Worm (Caenorhabditis elegans) whole organism, young adult: ENCODE results near the gene clec-85.
A peak's percentile ranks its signal among the peaks of the same experiment; 100 is the strongest.
"Not testable (repeated sequence)": the region's sequence is repeated elsewhere in the genome, so short reads cannot be mapped to it uniquely, and the experiment has no call there.

Experiments used
- B0035.1 ChIP-seq: sonication (generic microtip); optimal IDR thresholded peaks from 2 replicates; lab custom pipeline; 2016; ENCODE audit warnings: missing genetic modification characterization, mild to moderate bottlenecking, missing compliant biosample characterization, missing genotype, missing genetic modification reagents
- B0336.3 ChIP-seq: fragments of 200-800 bp; sonication (Bioruptor generic); IDR thresholded peaks from 2 replicates; pipeline ENCODE4 v1.3.6; 2022; ENCODE audit warnings: missing genetic modification characterization, missing compliant biosample characterization
- C06A6.2 ChIP-seq: fragments of 200-800 bp; sonication (Bioruptor generic); conservative IDR thresholded peaks from 2 replicates; pipeline ENCODE4 v1.3.6; 2022; ENCODE audit warnings: missing genetic modification characterization, missing compliant biosample characterization
- C17E4.6 ChIP-seq: fragments of 200-800 bp; sonication (Bioruptor generic); IDR thresholded peaks from 2 replicates; pipeline ENCODE4 v1.3.6; 2022; ENCODE audit warnings: missing genetic modification reagents, missing genetic modification characterization, missing compliant biosample characterization
- D2030.7 ChIP-seq: fragments of 200-800 bp; sonication (Bioruptor generic); IDR thresholded peaks from 2 replicates; pipeline ENCODE4 v1.3.6; 2022; ENCODE audit warnings: missing genetic modification reagents, missing genetic modification characterization, missing compliant biosample characterization
- F33H1.4 ChIP-seq: fragments of 200-800 bp; sonication (Bioruptor generic); IDR thresholded peaks from 2 replicates; pipeline ENCODE4 v1.3.6; 2022; ENCODE audit warnings: missing genetic modification reagents, missing genetic modification characterization, missing compliant biosample characterization
- F37B4.10 ChIP-seq: fragments of 200-800 bp; sonication (Bioruptor generic); IDR thresholded peaks from 2 replicates; pipeline ENCODE4 v1.3.6; 2022; ENCODE audit warnings: missing genetic modification characterization, missing compliant biosample characterization
- K11D2.4 ChIP-seq: fragments of 200-800 bp; sonication (Bioruptor generic); IDR thresholded peaks from 2 replicates; pipeline ENCODE4 v1.3.6; 2022; ENCODE audit warnings: missing genetic modification reagents, missing genetic modification characterization, missing compliant biosample characterization
- Y53G8AR.9 ChIP-seq: fragments of 200-800 bp; sonication (Bioruptor generic); conservative IDR thresholded peaks from 2 replicates; pipeline ENCODE4 v1.3.6; 2022; ENCODE audit warnings: missing genetic modification reagents, missing genetic modification characterization, missing compliant biosample characterization
- aptf-2 ChIP-seq: fragments of 200-800 bp; sonication (Bioruptor generic); conservative IDR thresholded peaks from 2 replicates; pipeline ENCODE4 v1.3.6; 2022; ENCODE audit warnings: missing genetic modification reagents, missing genetic modification characterization, missing compliant biosample characterization
- atf-7 ChIP-seq: sonication (generic microtip); optimal IDR thresholded peaks from 2 replicates; lab custom pipeline; 2017; ENCODE audit warnings: mild to moderate bottlenecking, missing genetic modification characterization, missing compliant biosample characterization
- attf-3 ChIP-seq: fragments of 200-800 bp; sonication (Bioruptor generic); conservative IDR thresholded peaks from 2 replicates; pipeline ENCODE4 v1.3.6; 2022; ENCODE audit warnings: missing genetic modification reagents, missing genetic modification characterization, missing compliant biosample characterization
- attf-5 ChIP-seq: fragments of 200-800 bp; sonication (Bioruptor generic); optimal IDR thresholded peaks from 2 replicates; lab custom pipeline; 2018; ENCODE audit warnings: mild to moderate bottlenecking, missing genetic modification characterization, missing compliant biosample characterization
- bed-2 ChIP-seq: fragments of 200-800 bp; sonication (Bioruptor generic); IDR thresholded peaks from 2 replicates; pipeline ENCODE4 v1.3.6; 2022; ENCODE audit warnings: missing genetic modification reagents, missing genetic modification characterization, missing compliant biosample characterization
- cebp-1 ChIP-seq, 2 experiments: fragments of 200-800 bp in 1 of 2; sonication (Bioruptor generic) in 1 of 2; sonication (generic microtip) in 1 of 2; IDR thresholded peaks in 1 of 2; optimal IDR thresholded peaks in 1 of 2; 2 replicates each; pipeline versions ENCODE4 v1.3.6 to Lab custom; 2017 to 2022; ENCODE audit warnings: missing compliant biosample characterization in 2 of 2, missing genetic modification characterization in 2 of 2, mild to moderate bottlenecking in 1 of 2, missing genetic modification reagents in 1 of 2, moderate library complexity in 1 of 2
- ceh-100 ChIP-seq: fragments of 200-800 bp; sonication (Bioruptor generic); IDR thresholded peaks from 2 replicates; pipeline ENCODE4 v1.3.6; 2022; ENCODE audit warnings: missing genetic modification reagents, missing genetic modification characterization, missing compliant biosample characterization
- ceh-91 ChIP-seq: fragments of 200-800 bp; sonication (Bioruptor generic); IDR thresholded peaks from 2 replicates; pipeline ENCODE4 v1.3.6; 2022; ENCODE audit warnings: missing genetic modification reagents, missing genetic modification characterization, missing compliant biosample characterization
- dox-1 ChIP-seq: fragments of 200-800 bp; sonication (Bioruptor generic); IDR thresholded peaks from 2 replicates; pipeline ENCODE4 v1.3.6; 2022; ENCODE audit warnings: missing genetic modification reagents, missing genetic modification characterization, missing compliant biosample characterization
- dpl-1 ChIP-seq: fragments of 150-350 bp; optimal IDR thresholded peaks from 2 replicates; lab custom pipeline; 2014; ENCODE audit warnings: missing biosample characterization, missing genetic modification reagents, missing genetic modification characterization
- efl-1 ChIP-seq: fragments of 150-350 bp; optimal IDR thresholded peaks from 2 replicates; lab custom pipeline; 2014; ENCODE audit warnings: missing biosample characterization, missing genetic modification reagents, missing genetic modification characterization
- egl-18 ChIP-seq: fragments of 200-800 bp; sonication (Bioruptor generic); IDR thresholded peaks from 2 replicates; pipeline ENCODE4 v1.3.6; 2022; ENCODE audit warnings: missing genetic modification reagents, missing genetic modification characterization, missing compliant biosample characterization
- hmg-1.2 ChIP-seq: fragments of 200-800 bp; sonication (Bioruptor generic); IDR thresholded peaks from 2 replicates; pipeline ENCODE4 v1.3.6; 2022; ENCODE audit warnings: missing genetic modification reagents, missing genetic modification characterization, missing compliant biosample characterization
- hsf-1 ChIP-seq: fragments of 200-800 bp; sonication (Bioruptor generic); IDR thresholded peaks from 2 replicates; pipeline ENCODE4 v1.3.6; 2022; ENCODE audit warnings: missing genetic modification reagents, missing genetic modification characterization, missing compliant biosample characterization
- let-607 ChIP-seq, 2 experiments: fragments of 200-800 bp in 1 of 2; sonication (Bioruptor generic) in 1 of 2; sonication (generic microtip) in 1 of 2; optimal IDR thresholded peaks; 2 replicates each; lab custom pipeline; 2016 to 2018; ENCODE audit warnings: mild to moderate bottlenecking in 2 of 2, missing compliant biosample characterization in 2 of 2, missing genetic modification characterization in 2 of 2, moderate library complexity in 2 of 2, missing genotype in 1 of 2
- lin-40 ChIP-seq: sonication (generic microtip); optimal IDR thresholded peaks from 2 replicates; lab custom pipeline; 2016; ENCODE audit warnings: missing genetic modification characterization, mild to moderate bottlenecking, missing compliant biosample characterization, missing genotype, missing genetic modification reagents
- lin-54 ChIP-seq: fragments of 200-800 bp; sonication (Bioruptor generic); optimal IDR thresholded peaks from 2 replicates; lab custom pipeline; 2018; ENCODE audit warnings: mild to moderate bottlenecking, missing genetic modification characterization, missing compliant biosample characterization
- lir-1 ChIP-seq: fragments of 200-800 bp; sonication (Bioruptor generic); conservative IDR thresholded peaks from 2 replicates; pipeline ENCODE4 v1.3.6; 2022; ENCODE audit warnings: missing genetic modification reagents, missing genetic modification characterization, missing compliant biosample characterization
- lsl-1 ChIP-seq: fragments of 200-800 bp; sonication (Bioruptor generic); optimal IDR thresholded peaks from 2 replicates; lab custom pipeline; 2018; ENCODE audit warnings: mild to moderate bottlenecking, missing genetic modification characterization, moderate library complexity, missing compliant biosample characterization
- madf-3 ChIP-seq: fragments of 200-800 bp; sonication (Bioruptor generic); IDR thresholded peaks from 2 replicates; pipeline ENCODE4 v1.3.6; 2022; ENCODE audit warnings: missing genetic modification reagents, missing genetic modification characterization, missing compliant biosample characterization
- madf-6 ChIP-seq: fragments of 200-800 bp; sonication (Bioruptor generic); IDR thresholded peaks from 2 replicates; pipeline ENCODE4 v1.3.6; 2022; ENCODE audit warnings: missing genetic modification reagents, missing genetic modification characterization, missing compliant biosample characterization
- madf-8 ChIP-seq: fragments of 200-800 bp; sonication (Bioruptor generic); conservative IDR thresholded peaks from 2 replicates; pipeline ENCODE4 v1.3.6; 2022; ENCODE audit warnings: missing genetic modification reagents, missing genetic modification characterization, missing compliant biosample characterization
- mcd-1 ChIP-seq: fragments of 200-800 bp; sonication (Bioruptor generic); IDR thresholded peaks from 2 replicates; pipeline ENCODE4 v1.3.6; 2022; ENCODE audit warnings: missing genetic modification reagents, missing genetic modification characterization, missing compliant biosample characterization
- mes-4 ChIP-seq: sonication (generic microtip); optimal IDR thresholded peaks from 2 replicates; lab custom pipeline; 2016; ENCODE audit warnings: missing genotype, missing genetic modification characterization, missing compliant biosample characterization
- nfyb-1 ChIP-seq: fragments of 200-800 bp; sonication (Bioruptor generic); IDR thresholded peaks from 2 replicates; pipeline ENCODE4 v1.3.6; 2022; ENCODE audit warnings: missing genetic modification reagents, missing genetic modification characterization, missing compliant biosample characterization
- pbrm-1 ChIP-seq: fragments of 200-800 bp; sonication (Bioruptor generic); IDR thresholded peaks from 2 replicates; pipeline ENCODE4 v1.3.6; 2022; ENCODE audit warnings: missing genetic modification reagents, missing genetic modification characterization, missing compliant biosample characterization
- pha-4 ChIP-seq: fragments of 150-350 bp; sonication (generic microtip); optimal IDR thresholded peaks from 2 replicates; lab custom pipeline; 2014; ENCODE audit warnings: missing biosample characterization, missing genetic modification reagents, missing genetic modification characterization
- snpc-4 ChIP-seq, 5 experiments: fragments of 150-350 bp in 1 of 5; sonication (generic microtip) in 4 of 5; optimal IDR thresholded peaks; 2 replicates each; lab custom pipeline; 2014 to 2018; ENCODE audit warnings: missing genetic modification characterization in 5 of 5, missing biosample characterization in 3 of 5, antibody characterized with exemption in 2 of 5, mild to moderate bottlenecking in 2 of 5, missing compliant biosample characterization in 2 of 5, missing genotype in 2 of 5, moderate library complexity in 2 of 5, missing genetic modification reagents in 1 of 5
- unc-130 ChIP-seq: sonication (generic microtip); optimal IDR thresholded peaks from 2 replicates; lab custom pipeline; 2016; ENCODE audit warnings: missing genetic modification reagents, missing genetic modification characterization, missing compliant biosample characterization
- xnd-1 ChIP-seq: sonication (generic microtip); optimal IDR thresholded peaks from 2 replicates; lab custom pipeline; 2016; ENCODE audit warnings: missing genotype, missing genetic modification reagents, missing genetic modification characterization, missing compliant biosample characterization
- ztf-18 ChIP-seq: sonication (generic microtip); optimal IDR thresholded peaks from 2 replicates; lab custom pipeline; 2016; ENCODE audit warnings: missing genotype, mild to moderate bottlenecking, missing genetic modification characterization, missing compliant biosample characterization

clec-85 gene

ce11 chrIV:2893486-2893842, 42.8 kb downstream of the clec-85 start (continued):
- TF ChIP-seq madf-8 (GFP tag; lab: Robert Waterston, UW): peak; percentile 26; the same call in 1 of the 2 replicates
- TF ChIP-seq hsf-1: no peak
- TF ChIP-seq aptf-2 (GFP tag; lab: Robert Waterston, UW): no peak
- TF ChIP-seq C17E4.6 (GFP tag; lab: Robert Waterston, UW): no peak
- TF ChIP-seq B0336.3 (GFP tag; lab: Robert Waterston, UW): no peak
- no peak for TF ChIP-seq mes-4 (tag; lab: Kevin White, UChicago)
- peak; percentile 91 for TF ChIP-seq lsl-1 (GFP tag; lab: Kevin White, UChicago)
- no peak for TF ChIP-seq pha-4 (tag; lab: Kevin White, UChicago)
- no peak for TF ChIP-seq Y53G8AR.9 (GFP tag; lab: Robert Waterston, UW)
- no peak for TF ChIP-seq C06A6.2 (GFP tag; lab: Robert Waterston, UW)
- TF ChIP-seq dpl-1 (GFP tag; lab: Kevin White, UChicago): no peak
- no peak for TF ChIP-seq attf-5
- no peak for TF ChIP-seq B0035.1 (tag; lab: Kevin White, UChicago)

DNA sequence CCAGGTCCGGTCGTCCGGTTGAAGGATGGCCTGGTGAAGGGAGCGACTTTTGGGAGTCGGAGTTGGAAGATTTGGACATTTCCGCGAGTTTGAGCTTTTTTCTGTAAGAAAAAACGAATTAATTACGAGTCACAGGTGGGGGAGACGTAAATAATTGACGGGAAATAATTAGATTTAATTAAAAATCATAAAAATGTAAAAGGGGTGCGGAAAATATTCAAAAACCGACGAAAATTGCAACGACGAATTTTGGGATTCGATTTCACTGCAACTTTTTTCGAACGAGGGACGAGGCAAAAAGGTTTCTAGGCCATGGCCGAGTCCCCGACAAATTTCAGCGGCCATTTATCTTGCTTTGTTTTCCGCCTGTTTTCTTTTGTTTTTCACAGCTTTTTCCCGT, 43.9 kb downstream of the clec-85 start, which contains the start of gene Y54G2A.19:
Gene Y54G2A.19, minus strand, starts transcription at position 101 of the 400 bp plus-strand sequence.
- not testable (repeated sequence) for TF ChIP-seq pbrm-1, F33H1.4, F37B4.10 (GFP tag; lab: Robert Waterston, UW)

ce11 chrIV:2895986-2896660, 45.4 kb downstream of the clec-85 start:
- TF ChIP-seq unc-130 (GFP tag; lab: Kevin White, UChicago) (peak; percentile 33), F33H1.4 (GFP tag; lab: Robert Waterston, UW) (peak; percentile 71), egl-18 (peak; percentile 44; the same call in 1 of the 2 replicates), snpc-4 (tag; optimal IDR thresholded peaks at IDR 0.05; lab: Kevin White, UChicago) (peak in 1 of 4 experiments; percentile 12), madf-6 (GFP tag; lab: Robert Waterston, UW) (peak; percentile 53), madf-3 (GFP tag; lab: Robert Waterston, UW) (peak; percentile 81; the same call in 1 of the 2 replicates), hmg-1.2 (GFP tag; lab: Robert Waterston, UW) (peak; percentile 94), D2030.7 (GFP tag; lab: Robert Waterston, UW) (peak; percentile 45; the same call in 1 of the 2 replicates), lin-54 (GFP tag; lab: Kevin White, UChicago) (peak; percentile 48), C17E4.6 (GFP tag; lab: Robert Waterston, UW) (peak; percentile 14; the same call in 1 of the 2 replicates), ceh-100 (GFP tag; lab: Robert Waterston, UW) (peak; percentile 48; the same call in 1 of the 2 replicates), attf-3 (GFP tag; lab: Robert Waterston, UW) (peak; percentile 79), atf-7 (tag; lab: Kevin White, UChicago) (peak; percentile 10), xnd-1 (tag; lab: Kevin White, UChicago) (peak; percentile 14), ceh-91 (GFP tag; lab: Robert Waterston, UW) (peak; percentile 62; the same call in 1 of the 2 replicates), Y53G8AR.9 (GFP tag; lab: Robert Waterston, UW) (peak; percentile 83), lin-40 (tag; lab: Kevin White, UChicago) (peak; percentile 43), K11D2.4 (GFP tag; lab: Robert Waterston, UW) (peak; percentile 77), lir-1 (peak; percentile 65; the same call in 1 of the 2 replicates), lsl-1 (GFP tag; lab: Kevin White, UChicago) (peak; percentile 44), attf-5 (peak; percentile 62), dox-1 (GFP tag; lab: Robert Waterston, UW) (peak; percentile 89), cebp-1 (GFP tag; IDR thresholded peaks at IDR 0.05; lab: Robert Waterston, UW) (peak; percentile 49), cebp-1 (tag; optimal IDR thresholded peaks at IDR 0.05; lab: Kevin White, UChicago) (peak; percentile 55), C06A6.2 (GFP tag; lab: Robert Waterston, UW) (peak; percentile 58), efl-1 (GFP tag; lab: Kevin White, UChicago) (peak; percentile 33), B0336.3 (GFP tag; lab: Robert Waterston, UW) (0 out of 2 replicates have a peak, but pooled peaks have one; percentile 15), let-607 (tag; optimal IDR thresholded peaks at IDR 0.05; lab: Kevin White, UChicago) (peak in 1 of 2 experiments; percentile 53), nfyb-1 (GFP tag; lab: Robert Waterston, UW) (peak; percentile 81), ztf-18 (tag; lab: Kevin White, UChicago) (peak; percentile 25), hsf-1 (peak; percentile 44; the same call in 1 of the 2 replicates), bed-2 (GFP tag; lab: Robert Waterston, UW) (peak; percentile 79), mcd-1 (GFP tag; lab: Robert Waterston, UW) (peak; percentile 93)
- TF ChIP-seq snpc-4 (GFP tag; optimal IDR thresholded peaks at IDR 0.05; lab: Kevin White, UChicago): not testable (repeated sequence)
